Worm (Caenorhabditis elegans) whole organism, early embryonic: ENCODE data around the gene let-711.

Experiments used
- B0310.2 ChIP-seq: sonication (generic microtip); optimal IDR thresholded peaks from 2 replicates; lab custom pipeline; 2016; ENCODE audit warnings: mild to moderate bottlenecking, missing genetic modification characterization, missing compliant biosample characterization
- aly-1 ChIP-seq: sonication (generic microtip); optimal IDR thresholded peaks from 2 replicates; lab custom pipeline; 2016; ENCODE audit warnings: missing genetic modification characterization, missing compliant biosample characterization
- ama-1 ChIP-seq: fragments of 150-350 bp; optimal IDR thresholded peaks from 2 replicates; lab custom pipeline; 2014
- ceh-13 ChIP-seq: fragments of 200-800 bp; sonication (Bioruptor generic); optimal IDR thresholded peaks from 2 replicates; lab custom pipeline; 2018; ENCODE audit warnings: mild to moderate bottlenecking, missing genetic modification characterization, missing compliant biosample characterization
- ceh-36 ChIP-seq: sonication (generic microtip); optimal IDR thresholded peaks from 2 replicates; lab custom pipeline; 2016; ENCODE audit warnings: missing genetic modification characterization, inconsistent platforms, missing compliant biosample characterization
- ets-7 ChIP-seq: sonication (generic microtip); optimal IDR thresholded peaks from 2 replicates; lab custom pipeline; 2016; ENCODE audit warnings: missing genotype, missing genetic modification characterization, missing compliant biosample characterization
- flt-1 ChIP-seq: fragments of 200-800 bp; sonication (Bioruptor generic); IDR thresholded peaks from 2 replicates; pipeline ENCODE4 v1.3.6; 2022; ENCODE audit warnings: missing genetic modification characterization, missing compliant biosample characterization
- hmbx-1 ChIP-seq: sonication (generic microtip); optimal IDR thresholded peaks from 2 replicates; lab custom pipeline; 2016; ENCODE audit warnings: mild to moderate bottlenecking, missing genetic modification characterization, missing compliant biosample characterization
- hmg-4 ChIP-seq: fragments of 200-800 bp; sonication (Bioruptor generic); optimal IDR thresholded peaks from 2 replicates; lab custom pipeline; 2018; ENCODE audit warnings: mild to moderate bottlenecking, missing genetic modification characterization, missing compliant biosample characterization
- pes-1 ChIP-seq: fragments of 200-800 bp; sonication (Bioruptor generic); IDR thresholded peaks from 2 replicates; pipeline ENCODE4 v1.3.6; 2022; ENCODE audit warnings: missing genetic modification reagents, missing genetic modification characterization, missing compliant biosample characterization
- tbx-11 ChIP-seq: fragments of 200-800 bp; sonication (Bioruptor generic); IDR thresholded peaks from 2 replicates; pipeline ENCODE4 v1.3.6; 2022; ENCODE audit warnings: missing genetic modification characterization, missing compliant biosample characterization
- tbx-37 ChIP-seq: fragments of 200-800 bp; sonication (Bioruptor generic); conservative IDR thresholded peaks from 2 replicates; pipeline ENCODE4 v1.3.6; 2022; ENCODE audit warnings: missing genetic modification reagents, missing genetic modification characterization, missing compliant biosample characterization

- TF ChIP-seq ceh-13 (no peak), aly-1 (tag; lab: Kevin White, UChicago) (no peak), ama-1 (lab: Kevin White, UChicago) (no peak), hmg-4 (no peak), flt-1 (no peak), tbx-11 (GFP tag; lab: Robert Waterston, UW) (no peak), pes-1 (GFP tag; lab: Robert Waterston, UW) (no peak), hmbx-1 (tag; lab: Kevin White, UChicago) (no peak), B0310.2 (tag; lab: Kevin White, UChicago) (no peak), tbx-37 (GFP tag; lab: Robert Waterston, UW) (no peak), ets-7 (tag; lab: Kevin White, UChicago) (no peak), ceh-36 (tag; lab: Kevin White, UChicago) (no peak)
These were observed 7.5 kb downstream of the let-711 start for ce11 chrIII:6953978-6954377.
